Worm (Caenorhabditis elegans) whole organism, L1 larva: Measurements from ENCODE around the gene arrd-19.

Experiments
- aly-2 ChIP-seq: fragments of 150-350 bp; optimal IDR thresholded peaks from 2 replicates; lab custom pipeline; 2014; ENCODE audit warnings: missing biosample characterization, missing genetic modification characterization
- ceh-63 ChIP-seq: fragments of 200-800 bp; sonication (Bioruptor generic); optimal IDR thresholded peaks from 2 replicates; lab custom pipeline; 2018; ENCODE audit warnings: mild to moderate bottlenecking, missing genetic modification characterization, missing compliant biosample characterization
- egl-13 ChIP-seq: sonication (generic microtip); optimal IDR thresholded peaks from 2 replicates; lab custom pipeline; 2016; ENCODE audit warnings: missing genotype, missing genetic modification reagents, missing genetic modification characterization, missing compliant biosample characterization
- lin-35 ChIP-seq, 2 experiments: fragments of 150-350 bp; optimal IDR thresholded peaks; 2 replicates each; lab custom pipeline; 2014; ENCODE audit warnings: missing biosample characterization in 2 of 2, missing genetic modification characterization in 2 of 2, missing genetic modification reagents in 2 of 2
- sup-37 ChIP-seq: fragments of 200-800 bp; sonication (Bioruptor generic); optimal IDR thresholded peaks from 2 replicates; lab custom pipeline; 2018; ENCODE audit warnings: mild to moderate bottlenecking, missing genetic modification characterization, missing compliant biosample characterization
- unc-62 ChIP-seq: fragments of 150-350 bp; optimal IDR thresholded peaks from 2 replicates; lab custom pipeline; 2014; ENCODE audit warnings: missing biosample characterization, missing genetic modification reagents, missing genetic modification characterization

ce11 chrV:3295368-3295767 is 19.9 kb downstream of the arrd-19 start:
- no peak for TF ChIP-seq ceh-63 (GFP tag; lab: Kevin White, UChicago)
- TF ChIP-seq aly-2 (tag; lab: Kevin White, UChicago) = no peak
- TF ChIP-seq egl-13 (tag; lab: Kevin White, UChicago) = no peak
- TF ChIP-seq sup-37 (GFP tag; lab: Kevin White, UChicago) = no peak
- no peak for TF ChIP-seq unc-62 (GFP tag; lab: Kevin White, UChicago)
- TF ChIP-seq lin-35 (GFP tag; optimal IDR thresholded peaks at IDR 0.05; lab: Kevin White, UChicago) = no peak
